Worm (Caenorhabditis elegans): Measurements from ENCODE around the gene Y17D7C.1.

DNA sequence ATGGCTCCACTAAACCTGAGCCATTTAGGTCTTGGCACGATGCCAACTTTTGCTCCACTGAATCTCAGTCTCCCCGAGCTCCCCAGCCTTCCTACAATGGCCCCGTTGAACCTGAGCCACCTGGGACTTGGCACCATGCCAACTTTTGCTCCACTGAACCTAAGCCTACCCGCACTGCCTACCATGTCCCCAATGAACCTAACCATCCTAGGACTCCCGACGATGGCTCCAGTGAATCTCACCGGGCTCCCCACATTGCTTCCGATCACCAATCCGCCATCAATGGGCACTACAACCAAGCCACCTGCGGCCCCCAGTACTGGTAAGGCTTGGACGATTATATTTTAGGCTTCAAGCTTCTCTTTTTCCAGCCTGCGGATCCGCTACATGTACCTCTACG is 34.6 kb upstream of the Y17D7C.1 start:
- TF ChIP-seq dpl-1 (GFP tag; optimal IDR thresholded peaks at IDR 0.05) (no peak), repo-1 (tag; optimal IDR thresholded peaks at IDR 0.05) (no peak), attf-5 (GFP tag; optimal IDR thresholded peaks at IDR 0.05) (no peak), Y67H2A.10 (GFP tag; conservative IDR thresholded peaks at IDR 0.05) (no peak), hlh-26 (GFP tag; conservative IDR thresholded peaks at IDR 0.05) (no peak), cebp-2 (GFP tag; IDR thresholded peaks at IDR 0.05) (no peak)
